Worm (Caenorhabditis elegans): ENCODE results near the gene dna-2.
A peak's percentile ranks its signal among the peaks of the same experiment; 100 is the strongest.

dna-2 gene

DNA sequence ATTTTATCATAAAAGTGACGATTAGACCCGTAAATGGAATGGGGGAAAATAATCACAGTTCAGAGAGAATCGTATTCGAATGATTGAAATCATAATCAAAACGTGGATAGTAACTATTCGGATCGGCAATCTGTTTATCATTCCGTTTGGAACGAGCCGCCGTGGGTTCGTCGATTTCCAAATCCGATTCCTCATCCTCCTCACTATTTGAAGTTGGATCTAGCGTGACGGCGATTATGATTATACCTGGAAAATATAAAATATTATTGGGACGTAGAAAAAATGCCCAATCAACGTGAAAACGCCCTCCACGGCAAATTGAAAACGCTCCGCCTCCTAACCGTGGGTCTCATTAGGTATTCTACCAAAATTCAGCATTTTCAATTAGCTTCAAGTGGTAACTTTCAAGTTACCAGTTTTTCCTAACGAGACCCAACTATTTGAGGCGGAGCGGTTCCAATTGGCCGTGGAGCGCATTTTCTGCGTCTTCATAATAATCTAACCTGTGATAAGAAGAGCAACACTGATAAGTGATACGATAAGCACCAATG, 47.0 kb upstream of the dna-2 start (continued):
- TF ChIP-seq snpc-3.4 (tag; optimal IDR thresholded peaks at IDR 0.05): no peak
- no peak for TF ChIP-seq B0035.1 (tag; optimal IDR thresholded peaks at IDR 0.05)
- no peak for TF ChIP-seq attf-5 (GFP tag; optimal IDR thresholded peaks at IDR 0.05)
- peak; percentile 48 for TF ChIP-seq nhr-90 (tag; optimal IDR thresholded peaks at IDR 0.05)
- TF ChIP-seq pha-4 (tag; optimal IDR thresholded peaks at IDR 0.05): no peak
- TF ChIP-seq Y53G8AR.9 (GFP tag; conservative IDR thresholded peaks at IDR 0.05): peak; percentile 92; the same call in 1 of the 2 replicates
- no peak for TF ChIP-seq K11D2.4 (GFP tag; IDR thresholded peaks at IDR 0.05)
- TF ChIP-seq madf-10 (tag; optimal IDR thresholded peaks at IDR 0.05): peak; percentile 58
- no peak for TF ChIP-seq hsf-1 (GFP tag; IDR thresholded peaks at IDR 0.05)
- no peak for TF ChIP-seq nhr-120 (GFP tag; IDR thresholded peaks at IDR 0.05)
- TF ChIP-seq him-1 (tag; optimal IDR thresholded peaks at IDR 0.05): no peak
- TF ChIP-seq F57C9.4 (tag; optimal IDR thresholded peaks at IDR 0.05): no peak
- TF ChIP-seq mxl-1 (tag; optimal IDR thresholded peaks at IDR 0.05): no peak
- TF ChIP-seq C06A6.2 (GFP tag; conservative IDR thresholded peaks at IDR 0.05): no peak
- TF ChIP-seq Y56A3A.18 (GFP tag; IDR thresholded peaks at IDR 0.05): peak; percentile 61; the same call in 1 of the 2 replicates
- TF ChIP-seq madf-6 (GFP tag; IDR thresholded peaks at IDR 0.05): peak; percentile 20
- no peak for TF ChIP-seq F49E8.2 (tag; optimal IDR thresholded peaks at IDR 0.05; ENCODE audit: insufficient read depth)
- TF ChIP-seq sptf-2 (GFP tag; optimal IDR thresholded peaks at IDR 0.05): no peak
- no peak for TF ChIP-seq sdz-38 (tag; optimal IDR thresholded peaks at IDR 0.05)
- TF ChIP-seq repo-1 (tag; optimal IDR thresholded peaks at IDR 0.05): peak; percentile 80
- no peak for TF ChIP-seq rec-8 (tag; optimal IDR thresholded peaks at IDR 0.05)
- peak; percentile 20 for TF ChIP-seq atf-7 (tag; optimal IDR thresholded peaks at IDR 0.05)
- TF ChIP-seq ceh-91 (GFP tag; IDR thresholded peaks at IDR 0.05): peak; percentile 23; the same call in 1 of the 2 replicates
- TF ChIP-seq ama-1 (optimal IDR thresholded peaks at IDR 0.05): no peak
- TF ChIP-seq ama-1 (GFP tag; optimal IDR thresholded peaks at IDR 0.05): no peak
- peak; percentile 53 for TF ChIP-seq chd-7 (tag; optimal IDR thresholded peaks at IDR 0.05)
- TF ChIP-seq aptf-2 (GFP tag; conservative IDR thresholded peaks at IDR 0.05): no peak
- no peak for TF ChIP-seq bed-2 (GFP tag; IDR thresholded peaks at IDR 0.05)
- peak; percentile 6 for TF ChIP-seq K12H6.12 (tag; optimal IDR thresholded peaks at IDR 0.05)
- peak in 1 of 3 experiments; percentile 40 for TF ChIP-seq lin-35 (GFP tag; optimal IDR thresholded peaks at IDR 0.05)
- TF ChIP-seq xnd-1 (tag; optimal IDR thresholded peaks at IDR 0.05): no peak
- TF ChIP-seq madf-3 (GFP tag; IDR thresholded peaks at IDR 0.05): 0 out of 2 replicates have a peak, but pooled peaks have one; percentile 15
- no peak for TF ChIP-seq ccch-3 (GFP tag; optimal IDR thresholded peaks at IDR 0.05)
- peak; percentile 49; the same call in 1 of the 2 replicates for TF ChIP-seq Y95B8A.8 (GFP tag; IDR thresholded peaks at IDR 0.05)
- TF ChIP-seq pbrm-1 (GFP tag; IDR thresholded peaks at IDR 0.05): peak; percentile 16; the same call in 1 of the 2 replicates
- TF ChIP-seq hmg-1.2 (GFP tag; IDR thresholded peaks at IDR 0.05): peak; percentile 15; the same call in 1 of the 2 replicates
- TF ChIP-seq attf-3 (GFP tag; conservative IDR thresholded peaks at IDR 0.05): no peak
- TF ChIP-seq madf-8 (GFP tag; conservative IDR thresholded peaks at IDR 0.05): no peak
- TF ChIP-seq nfyb-1 (GFP tag; IDR thresholded peaks at IDR 0.05): peak; percentile 72
- TF ChIP-seq dox-1 (GFP tag; IDR thresholded peaks at IDR 0.05): 0 out of 2 replicates have a peak, but pooled peaks have one; percentile 33
- TF ChIP-seq ztf-18 (tag; optimal IDR thresholded peaks at IDR 0.05): peak; percentile 27
- TF ChIP-seq nhr-80 (tag; optimal IDR thresholded peaks at IDR 0.05): peak; percentile 62
- no peak for TF ChIP-seq F55B11.4 (tag; optimal IDR thresholded peaks at IDR 0.05; ENCODE audit: borderline replicate concordance, insufficient read depth)
- TF ChIP-seq F57A8.1 (GFP tag; optimal IDR thresholded peaks at IDR 0.05): no peak
- no peak for TF ChIP-seq akir-1 (GFP tag; optimal IDR thresholded peaks at IDR 0.05)
- no peak for TF ChIP-seq somi-1 (GFP tag; optimal IDR thresholded peaks at IDR 0.05)
- no peak for TF ChIP-seq ceh-58 (GFP tag; IDR thresholded peaks at IDR 0.05)
- peak; percentile 50; the same call in 1 of the 2 replicates for TF ChIP-seq ekl-4 (GFP tag; IDR thresholded peaks at IDR 0.05)

Measured in whole organism, young adult.